Fruit fly (Drosophila melanogaster): ENCODE data around the gene CG46317.

dm6 chrX:14218045-14218483, 43.0 kb upstream of the CG46317 start:
- TF ChIP-seq pad (GFP tag; optimal IDR thresholded peaks at IDR 0.05) = peak; percentile 52
- peak; percentile 65 for TF ChIP-seq CG33017 (tag; optimal IDR thresholded peaks at IDR 0.05)
- TF ChIP-seq kay (GFP tag; ENCODE audit: borderline replicate concordance) = no peak
- no peak for TF ChIP-seq CG5204 (GFP tag; optimal IDR thresholded peaks at IDR 0.05)
- TF ChIP-seq Hr96 (GFP tag; optimal IDR thresholded peaks at IDR 0.05) = peak; percentile 4
- TF ChIP-seq toe (GFP tag; optimal IDR thresholded peaks at IDR 0.05) = peak; percentile 29
- no peak for TF ChIP-seq ovo (GFP tag; optimal IDR thresholded peaks at IDR 0.05)
- peak; percentile 71 for TF ChIP-seq CG7045 (GFP tag; optimal IDR thresholded peaks at IDR 0.05)
- peak; percentile 38 for TF ChIP-seq CG1620 (GFP tag; optimal IDR thresholded peaks at IDR 0.05)
